Fruit fly (Drosophila melanogaster) whole organism, prepupa: ENCODE measurements around the gene Syt1.
A peak's percentile ranks its signal among the peaks of the same experiment; 100 is the strongest.

Source experiments
- CG10631 ChIP-seq: fragments of 200-800 bp; sonication (Bioruptor generic); optimal IDR thresholded peaks from 2 replicates; lab custom pipeline; 2016; ENCODE audit warnings: missing biosample characterization, missing genetic modification characterization
- CG11294 ChIP-seq: fragments of 200-800 bp; sonication (Bioruptor generic); IDR thresholded peaks from 2 replicates; pipeline ENCODE4 v1.3.6; 2022; ENCODE audit warnings: missing biosample characterization, missing genetic modification characterization
- CG15336 ChIP-seq: fragments of 200-800 bp; sonication (Bioruptor generic); IDR thresholded peaks from 2 replicates; pipeline ENCODE4 v1.3.6; 2022; ENCODE audit warnings: missing biosample characterization, missing genetic modification characterization
- CG1621 ChIP-seq: fragments of 200-800 bp; sonication (Bioruptor generic); optimal IDR thresholded peaks from 3 replicates; lab custom pipeline; 2018; ENCODE audit warnings: missing biosample characterization, mild to moderate bottlenecking, missing genetic modification characterization
- CG16779 ChIP-seq: fragments of 200-800 bp; sonication (Bioruptor generic); optimal IDR thresholded peaks from 3 replicates; lab custom pipeline; 2017; ENCODE audit warnings: missing biosample characterization, mild to moderate bottlenecking, missing genetic modification characterization
- CG31627 ChIP-seq: fragments of 200-800 bp; sonication (Bioruptor generic); optimal IDR thresholded peaks from 3 replicates; lab custom pipeline; 2016; ENCODE audit warnings: missing biosample characterization, missing genetic modification characterization
- CG32006 ChIP-seq: fragments of 200-800 bp; sonication (Bioruptor generic); optimal IDR thresholded peaks from 3 replicates; lab custom pipeline; 2017; ENCODE audit warnings: missing biosample characterization, mild to moderate bottlenecking, missing genetic modification characterization
- CG34406 ChIP-seq: fragments of 200-800 bp; sonication (Bioruptor generic); optimal IDR thresholded peaks from 3 replicates; lab custom pipeline; 2016; ENCODE audit warnings: missing biosample characterization, missing genetic modification characterization
- CG3919 ChIP-seq: fragments of 200-800 bp; sonication (Bioruptor generic); optimal IDR thresholded peaks from 3 replicates; lab custom pipeline; 2016; ENCODE audit warnings: missing biosample characterization, missing genetic modification characterization
- CG4318 ChIP-seq: fragments of 200-800 bp; sonication (Bioruptor generic); optimal IDR thresholded peaks from 3 replicates; lab custom pipeline; 2017; ENCODE audit warnings: missing biosample characterization, mild to moderate bottlenecking, missing genetic modification characterization
- CG6163 ChIP-seq: fragments of 200-800 bp; sonication (Bioruptor generic); IDR thresholded peaks from 3 replicates; pipeline ENCODE4 v1.3.6; 2022; ENCODE audit warnings: missing biosample characterization, missing genetic modification characterization
- CG6808 ChIP-seq: fragments of 200-800 bp; sonication (Bioruptor generic); optimal IDR thresholded peaks from 3 replicates; lab custom pipeline; 2017; ENCODE audit warnings: missing biosample characterization, missing genetic modification characterization, mild to moderate bottlenecking, moderate library complexity, missing genetic modification reagents
- CG6854 ChIP-seq: fragments of 200-800 bp; sonication (Bioruptor generic); optimal IDR thresholded peaks from 2 replicates; lab custom pipeline; 2017; ENCODE audit warnings: missing biosample characterization, mild to moderate bottlenecking, missing genetic modification characterization
- CG8119 ChIP-seq: fragments of 200-800 bp; sonication (Bioruptor generic); IDR thresholded peaks from 3 replicates; pipeline ENCODE4 v1.3.6; 2022; ENCODE audit warnings: missing biosample characterization, missing genetic modification characterization
- CG8319 ChIP-seq: fragments of 200-800 bp; sonication (Bioruptor generic); optimal IDR thresholded peaks from 3 replicates; lab custom pipeline; 2016; ENCODE audit warnings: missing biosample characterization, missing genetic modification characterization
- Eip75B ChIP-seq: fragments of 200-800 bp; sonication (Bioruptor generic); optimal IDR thresholded peaks from 3 replicates; lab custom pipeline; 2016; ENCODE audit warnings: missing biosample characterization, missing genetic modification characterization
- Eip78C ChIP-seq: fragments of 200-800 bp; sonication (Bioruptor generic); peaks from one replicate; lab custom pipeline; 2016; ENCODE audit warnings: missing biosample characterization, missing genetic modification characterization
- Eip93F ChIP-seq: fragments of 200-800 bp; sonication (Bioruptor generic); optimal IDR thresholded peaks from 2 replicates; lab custom pipeline; 2016; ENCODE audit warnings: missing biosample characterization, mild to moderate bottlenecking, missing genetic modification characterization
- Ets96B ChIP-seq: fragments of 200-800 bp; optimal IDR thresholded peaks from 2 replicates; lab custom pipeline; 2019; ENCODE audit warnings: missing biosample characterization, mild to moderate bottlenecking, missing genetic modification characterization, moderate library complexity
- Hr39 ChIP-seq: fragments of 200-800 bp; sonication (Bioruptor generic); optimal IDR thresholded peaks from 2 replicates; lab custom pipeline; 2016; ENCODE audit warnings: missing biosample characterization, missing genetic modification characterization
- Hr4 ChIP-seq: fragments of 200-800 bp; sonication (Bioruptor generic); optimal IDR thresholded peaks from 3 replicates; lab custom pipeline; 2016; ENCODE audit warnings: missing biosample characterization, missing genetic modification characterization
- OdsH ChIP-seq: fragments of 200-800 bp; sonication (Bioruptor generic); optimal IDR thresholded peaks from 3 replicates; lab custom pipeline; 2016; ENCODE audit warnings: missing biosample characterization, missing genetic modification characterization
- Sox102F ChIP-seq: fragments of 200-800 bp; sonication (Bioruptor generic); optimal IDR thresholded peaks from 2 replicates; lab custom pipeline; 2016; ENCODE audit warnings: missing biosample characterization, mild to moderate bottlenecking, missing genetic modification characterization
- Sox15 ChIP-seq: fragments of 200-800 bp; sonication (Bioruptor generic); optimal IDR thresholded peaks from 3 replicates; lab custom pipeline; 2016; ENCODE audit warnings: missing biosample characterization, missing genetic modification characterization
- achi ChIP-seq: fragments of 200-800 bp; sonication (Bioruptor generic); optimal IDR thresholded peaks from 3 replicates; lab custom pipeline; 2016; ENCODE audit warnings: missing biosample characterization, missing genetic modification characterization
- dsx ChIP-seq: fragments of 200-800 bp; optimal IDR thresholded peaks from 3 replicates; lab custom pipeline; 2019; ENCODE audit warnings: missing biosample characterization, mild to moderate bottlenecking, missing genetic modification characterization, moderate library complexity; ENCODE audit not compliant: poor library complexity, severe bottlenecking
- eg ChIP-seq: fragments of 200-800 bp; sonication (Bioruptor generic); IDR thresholded peaks from 3 replicates; pipeline ENCODE4 v1.3.6; 2022; ENCODE audit warnings: missing biosample characterization, missing genetic modification characterization
- fd59A ChIP-seq: fragments of 200-800 bp; sonication (Bioruptor generic); optimal IDR thresholded peaks from 2 replicates; lab custom pipeline; 2017; ENCODE audit warnings: missing biosample characterization, mild to moderate bottlenecking, missing genetic modification characterization, missing genetic modification reagents
- fd85E ChIP-seq: fragments of 200-800 bp; sonication (Bioruptor generic); optimal IDR thresholded peaks from 3 replicates; lab custom pipeline; 2016; ENCODE audit warnings: missing biosample characterization, missing genetic modification characterization
- fkh ChIP-seq: fragments of 200-800 bp; sonication (Bioruptor generic); optimal IDR thresholded peaks from 3 replicates; lab custom pipeline; 2017; ENCODE audit warnings: missing biosample characterization, mild to moderate bottlenecking, missing genetic modification characterization, moderate library complexity
- net ChIP-seq: fragments of 200-800 bp; sonication (Bioruptor generic); optimal IDR thresholded peaks from 3 replicates; lab custom pipeline; 2016; ENCODE audit warnings: missing biosample characterization, missing genetic modification characterization
- pdm3 ChIP-seq: fragments of 200-800 bp; sonication (Bioruptor generic); optimal IDR thresholded peaks from 3 replicates; lab custom pipeline; 2016; ENCODE audit warnings: missing biosample characterization, missing genetic modification characterization
- ss ChIP-seq, 2 experiments: fragments of 200-800 bp; sonication (Bioruptor generic); optimal IDR thresholded peaks; 2 replicates in 1 of 2; 3 replicates in 1 of 2; lab custom pipeline; 2017 to 2018; ENCODE audit warnings: mild to moderate bottlenecking in 2 of 2, missing biosample characterization in 2 of 2, missing genetic modification characterization in 2 of 2, moderate library complexity in 1 of 2
- svp ChIP-seq: fragments of 200-800 bp; sonication (Bioruptor generic); peaks from one replicate; lab custom pipeline; 2016; ENCODE audit warnings: missing biosample characterization, missing genetic modification characterization
- vri ChIP-seq: fragments of 200-800 bp; sonication (Bioruptor generic); optimal IDR thresholded peaks from 3 replicates; lab custom pipeline; 2016; ENCODE audit warnings: missing biosample characterization, mild to moderate bottlenecking, missing genetic modification characterization

Syt1 gene

dm6 chr2L:2731370-2732138, 68.2 kb downstream of the Syt1 start (continued):
- TF ChIP-seq Hr4 (GFP tag; lab: Kevin White, UChicago) (peak; percentile 73), CG4318 (GFP tag; lab: Kevin White, UChicago) (peak; percentile 21), Eip93F (GFP tag; lab: Kevin White, UChicago) (no peak), CG8319 (no peak), CG1621 (tag; lab: Kevin White, UChicago) (no peak), Ets96B (tag; lab: Kevin White, UChicago) (no peak), svp (GFP tag; lab: Kevin White, UChicago) (peak; percentile 75), CG34406 (no peak), fkh (peak; percentile 14), ss (GFP tag; optimal IDR thresholded peaks at IDR 0.05; lab: Kevin White, UChicago) (no peak), fd59A (GFP tag; lab: Kevin White, UChicago) (no peak), fd85E (GFP tag; lab: Kevin White, UChicago) (no peak), Eip75B (GFP tag; lab: Kevin White, UChicago) (no peak), CG6808 (GFP tag; lab: Kevin White, UChicago) (no peak), Sox15 (no peak), CG16779 (no peak), eg (GFP tag; lab: Robert Waterston, UW) (peak; percentile 71), CG31627 (GFP tag; lab: Kevin White, UChicago) (no peak), CG32006 (peak; percentile 72), Sox102F (GFP tag; lab: Kevin White, UChicago) (no peak), achi (GFP tag; lab: Kevin White, UChicago) (no peak), vri (GFP tag; lab: Kevin White, UChicago) (no peak), CG15336 (GFP tag; lab: Robert Waterston, UW) (peak; percentile 47), OdsH (GFP tag; lab: Kevin White, UChicago) (peak; percentile 15)

dm6 chr2L:2730756-2731155, 69.0 kb downstream of the Syt1 start:
- TF ChIP-seq Eip78C (GFP tag; lab: Kevin White, UChicago) (peak; percentile 3), CG11294 (GFP tag; lab: Robert Waterston, UW) (no peak)

dm6 chr2L:2729882-2730281, 69.9 kb downstream of the Syt1 start:
- TF ChIP-seq ss (GFP tag; optimal IDR thresholded peaks at IDR 0.05; lab: Kevin White, UChicago): peak in 1 of 2 experiments; percentile 20
- TF ChIP-seq eg (GFP tag; lab: Robert Waterston, UW): peak; percentile 57; the same call in 2 of the 3 replicates
- peak; percentile 3 for TF ChIP-seq dsx (GFP tag; lab: Kevin White, UChicago)
- peak; percentile 54 for TF ChIP-seq CG32006
- TF ChIP-seq net: peak; percentile 17
- TF ChIP-seq Hr39 (GFP tag; lab: Kevin White, UChicago): no peak
- TF ChIP-seq CG10631: no peak
- peak; percentile 66; the same call in 2 of the 3 replicates for TF ChIP-seq CG6163
- TF ChIP-seq achi (GFP tag; lab: Kevin White, UChicago): peak; percentile 35
- no peak for TF ChIP-seq Sox15
- TF ChIP-seq pdm3: peak; percentile 24
- peak; percentile 48; the same call in 1 of the 2 replicates for TF ChIP-seq CG11294 (GFP tag; lab: Robert Waterston, UW)
- TF ChIP-seq OdsH (GFP tag; lab: Kevin White, UChicago): peak; percentile 17
- peak; percentile 28 for TF ChIP-seq Eip78C (GFP tag; lab: Kevin White, UChicago)
- peak; percentile 24 for TF ChIP-seq CG6808 (GFP tag; lab: Kevin White, UChicago)
- TF ChIP-seq Hr4 (GFP tag; lab: Kevin White, UChicago): peak; percentile 44
- no peak for TF ChIP-seq CG3919
- TF ChIP-seq CG6854: no peak
- TF ChIP-seq CG8119 (GFP tag; lab: Robert Waterston, UW): no peak
- TF ChIP-seq, all 60 proteins: peak for 13
